Worm (Caenorhabditis elegans) whole organism, L1 larva: Measurements from ENCODE around the gene hipr-1.
A peak's percentile ranks its signal among the peaks of the same experiment; 100 is the strongest.

Source experiments
- C34B4.2 ChIP-seq: sonication (generic microtip); optimal IDR thresholded peaks from 2 replicates; lab custom pipeline; 2017; ENCODE audit warnings: mild to moderate bottlenecking, missing genetic modification characterization, missing compliant biosample characterization
- alr-1 ChIP-seq: fragments of 200-800 bp; sonication (Bioruptor generic); optimal IDR thresholded peaks from 2 replicates; lab custom pipeline; 2018; ENCODE audit warnings: borderline replicate concordance, mild to moderate bottlenecking, missing genetic modification characterization, missing compliant biosample characterization
- ceh-82 ChIP-seq, 3 experiments: fragments of 150-350 bp in 1 of 3; sonication (generic microtip) in 2 of 3; optimal IDR thresholded peaks; 2 replicates each; lab custom pipeline; 2014 to 2017; ENCODE audit warnings: missing biosample characterization in 3 of 3, missing genetic modification characterization in 3 of 3
- elt-3 ChIP-seq, 6 experiments: fragments of 150-350 bp in 1 of 6; sonication (generic microtip); optimal IDR thresholded peaks; 2 replicates each; lab custom pipeline; 2017 to 2018; ENCODE audit warnings: missing biosample characterization in 6 of 6, missing genetic modification characterization in 6 of 6, inconsistent platforms in 1 of 6
- jun-1 ChIP-seq: fragments of 150-350 bp; optimal IDR thresholded peaks from 2 replicates; lab custom pipeline; 2014; ENCODE audit warnings: missing biosample characterization, missing genetic modification reagents, missing genetic modification characterization
- pqm-1 ChIP-seq: sonication (generic microtip); optimal IDR thresholded peaks from 3 replicates; lab custom pipeline; 2017; ENCODE audit warnings: missing biosample characterization, missing genetic modification characterization
- snpc-4 ChIP-seq: fragments of 150-350 bp; optimal IDR thresholded peaks from 2 replicates; lab custom pipeline; 2014; ENCODE audit warnings: missing biosample characterization, missing genetic modification characterization
- unc-62 ChIP-seq: fragments of 150-350 bp; optimal IDR thresholded peaks from 2 replicates; lab custom pipeline; 2014; ENCODE audit warnings: missing biosample characterization, missing genetic modification reagents, missing genetic modification characterization
- unc-98 ChIP-seq: fragments of 200-800 bp; sonication (Bioruptor generic); IDR thresholded peaks from 2 replicates; pipeline ENCODE4 v1.3.6; 2022; ENCODE audit warnings: missing genetic modification characterization, missing compliant biosample characterization

DNA sequence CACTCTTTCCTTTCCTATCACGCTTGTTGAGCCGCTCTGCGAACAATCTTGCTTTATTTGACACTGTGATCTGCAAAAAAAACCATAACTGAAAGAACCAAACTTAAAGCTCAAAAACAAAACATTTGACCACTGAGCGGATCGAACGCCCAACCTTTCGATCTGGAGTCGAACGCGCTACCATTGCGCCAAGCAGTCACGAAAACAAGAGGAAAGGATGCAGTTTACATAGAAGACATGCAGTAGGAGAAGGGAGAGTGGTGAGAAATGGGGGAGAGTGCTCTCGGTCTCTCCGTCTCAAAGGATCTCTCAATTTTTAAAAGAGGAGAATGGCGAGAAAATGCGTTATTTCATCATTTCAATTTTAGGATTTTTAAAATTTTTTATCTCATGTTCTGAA lies 41.6 kb upstream of the hipr-1 start:
- TF ChIP-seq alr-1 (no peak), ceh-82 (tag; optimal IDR thresholded peaks at IDR 0.05; lab: Kevin White, UChicago) (peak; percentile 23 to 75 (median 51)), jun-1 (tag; lab: Kevin White, UChicago) (peak; percentile 61), unc-62 (GFP tag; lab: Kevin White, UChicago) (no peak), elt-3 (tag; optimal IDR thresholded peaks at IDR 0.05; lab: Kevin White, UChicago) (peak in 1 of 6 experiments; percentile 43), unc-98 (GFP tag; lab: Robert Waterston, UW) (no peak), pqm-1 (tag; lab: Kevin White, UChicago) (no peak), snpc-4 (tag; lab: Kevin White, UChicago) (peak; percentile 8), C34B4.2 (tag; lab: Kevin White, UChicago) (no peak)
